Worm (Caenorhabditis elegans): ENCODE results near the gene Y46D2A.3.

Gene Y46D2A.3

DNA sequence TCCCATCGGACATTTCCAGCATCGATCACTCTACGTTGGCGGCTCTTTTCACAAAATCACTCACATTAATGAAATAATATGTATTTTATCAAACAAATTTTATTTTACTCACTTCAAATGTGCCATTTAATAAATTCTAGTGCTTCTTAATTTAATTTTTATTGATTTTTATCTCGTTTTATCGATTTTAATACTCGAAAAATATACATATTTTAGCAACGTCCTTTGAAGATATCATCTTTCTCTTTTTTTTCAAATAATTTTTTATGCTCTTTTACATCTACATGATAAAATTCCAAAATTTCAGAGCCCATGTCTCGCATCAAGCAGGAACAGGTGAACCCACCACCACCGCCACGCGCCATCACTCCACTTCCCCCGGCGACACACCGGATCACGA is 31.8 kb upstream of the Y46D2A.3 start, which contains the start of the genes lido-14 and bath-27:
Gene lido-14 (plus strand): TSS at position 301 of the 400 bp plus-strand sequence.
Gene bath-27 (plus strand): TSS at position 306 of the 400 bp plus-strand sequence.
- TF ChIP-seq klf-2 (GFP tag; conservative IDR thresholded peaks at IDR 0.05) (no peak), flt-1 (GFP tag; IDR thresholded peaks at IDR 0.05) (no peak), ref-1 (GFP tag; conservative IDR thresholded peaks at IDR 0.05) (no peak), med-1 (GFP tag; optimal IDR thresholded peaks at IDR 0.05; ENCODE audit: insufficient read depth) (no peak)

- TF ChIP-seq ref-1 (GFP tag; conservative IDR thresholded peaks at IDR 0.05) (no peak), ztf-23 (GFP tag; IDR thresholded peaks at IDR 0.05) (no peak), T22C8.4 (GFP tag; IDR thresholded peaks at IDR 0.05) (no peak), med-1 (GFP tag; optimal IDR thresholded peaks at IDR 0.05; ENCODE audit: insufficient read depth) (no peak)
Measured at ce11 chrII:3349820-3350291, 22.9 kb upstream of the Y46D2A.3 start, which contains the start of gene F14D2.8. TSS of gene F14D2.8 (minus strand) at chrII:3349870.

DNA sequence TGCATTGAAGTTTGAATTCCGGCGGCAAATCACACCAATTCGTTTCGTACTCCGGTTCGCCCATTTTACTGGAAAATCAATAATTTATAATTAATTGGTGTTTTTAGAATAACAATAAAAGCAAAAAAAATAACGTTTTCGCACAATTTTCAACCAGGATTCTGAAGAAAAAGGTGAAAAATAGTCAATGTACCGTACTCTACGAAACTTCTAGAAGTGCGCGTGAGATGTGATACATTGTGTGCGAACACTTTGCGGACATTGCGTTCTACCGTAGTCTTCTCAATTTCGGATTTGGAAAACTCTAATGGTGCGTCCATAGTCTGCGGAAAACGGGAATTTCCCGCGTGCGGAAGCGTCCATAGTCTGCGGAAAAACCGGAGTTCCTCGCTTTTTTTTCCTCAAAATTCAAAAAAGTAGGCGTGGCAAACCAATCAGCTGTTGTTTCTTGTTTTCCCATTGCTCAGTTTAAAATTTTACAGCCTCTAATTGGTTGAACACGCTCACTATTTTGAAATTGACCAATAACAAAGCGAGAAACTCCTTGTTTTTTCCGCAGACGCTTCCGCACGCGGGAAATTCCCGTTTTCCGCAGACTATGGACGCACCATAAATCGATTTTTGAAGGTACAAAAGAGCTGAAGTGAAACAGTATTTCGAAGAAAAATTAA is 21.1 kb upstream of the Y46D2A.3 start, which contains the start of the genes F14D2.14 and bath-29:
Gene F14D2.14 (minus strand): TSS at position 51 of the 671 bp plus-strand sequence.
Gene bath-29 (plus strand): TSS at position 621 of the 671 bp plus-strand sequence.
- TF ChIP-seq klf-2 (GFP tag; conservative IDR thresholded peaks at IDR 0.05) (no peak), ztf-29 (GFP tag; IDR thresholded peaks at IDR 0.05) (no peak), flt-1 (GFP tag; IDR thresholded peaks at IDR 0.05) (no peak), ztf-23 (GFP tag; IDR thresholded peaks at IDR 0.05) (no peak), ref-1 (GFP tag; conservative IDR thresholded peaks at IDR 0.05) (no peak), T22C8.4 (GFP tag; IDR thresholded peaks at IDR 0.05) (no peak), cog-1 (tag; optimal IDR thresholded peaks at IDR 0.05) (no peak), tab-1 (GFP tag; IDR thresholded peaks at IDR 0.05) (no peak), med-1 (GFP tag; optimal IDR thresholded peaks at IDR 0.05; ENCODE audit: insufficient read depth) (no peak)

DNA sequence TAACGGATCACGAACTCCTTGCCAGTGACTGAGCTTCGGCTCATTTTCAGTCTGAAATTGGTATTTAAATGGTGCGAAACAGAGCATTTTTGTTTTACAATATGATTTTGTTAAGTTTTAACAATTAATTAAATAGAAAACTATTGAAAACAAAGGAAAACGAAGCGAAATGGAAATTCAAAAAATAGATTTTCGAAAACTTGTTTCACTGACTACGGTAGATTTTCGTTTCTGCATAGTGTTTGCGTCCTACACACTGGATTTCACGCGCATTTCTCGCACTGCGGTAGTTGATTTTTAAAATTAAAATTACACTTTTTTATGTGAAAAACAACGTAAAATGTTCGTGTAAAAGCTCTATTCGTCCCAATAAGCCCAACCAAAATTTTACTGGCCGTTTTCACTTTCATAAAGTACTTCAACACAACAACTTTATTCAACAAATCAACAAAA is 19.4 kb upstream of the Y46D2A.3 start, which contains the start of gene bath-30:
Gene bath-30 (minus strand): TSS at position 51 of the 453 bp plus-strand sequence.
- TF ChIP-seq med-1 (GFP tag; optimal IDR thresholded peaks at IDR 0.05; ENCODE audit: insufficient read depth) (no peak), ref-1 (GFP tag; conservative IDR thresholded peaks at IDR 0.05) (no peak), ztf-29 (GFP tag; IDR thresholded peaks at IDR 0.05) (no peak), tab-1 (GFP tag; IDR thresholded peaks at IDR 0.05) (no peak), klf-2 (GFP tag; conservative IDR thresholded peaks at IDR 0.05) (no peak), flt-1 (GFP tag; IDR thresholded peaks at IDR 0.05) (no peak), cog-1 (tag; optimal IDR thresholded peaks at IDR 0.05) (no peak), T22C8.4 (GFP tag; IDR thresholded peaks at IDR 0.05) (no peak), ztf-23 (GFP tag; IDR thresholded peaks at IDR 0.05) (no peak)

DNA sequence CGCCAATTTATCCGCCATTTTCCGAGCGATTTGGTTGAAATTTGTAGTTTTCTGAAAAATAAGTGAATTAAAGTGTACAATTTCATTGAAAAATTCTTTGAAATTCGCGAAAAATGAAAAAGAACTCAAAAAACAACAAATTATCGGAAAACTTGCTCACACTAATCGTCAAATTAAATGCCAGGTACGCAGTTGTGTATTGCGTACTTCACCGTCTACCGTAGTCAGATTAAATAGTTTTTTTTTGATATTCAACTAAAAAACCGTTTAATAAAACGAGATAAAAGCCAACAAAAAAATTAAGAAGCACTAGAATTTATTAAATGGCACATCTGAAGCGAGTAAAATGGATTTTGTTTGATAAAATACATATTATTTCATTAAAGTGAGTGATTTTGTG is 17.9 kb upstream of the Y46D2A.3 start, which contains the start of gene bath-28:
Gene bath-28 (minus strand): TSS at position 51 of the 400 bp plus-strand sequence.
- TF ChIP-seq ztf-23 (GFP tag; IDR thresholded peaks at IDR 0.05) (no peak), med-1 (GFP tag; optimal IDR thresholded peaks at IDR 0.05; ENCODE audit: insufficient read depth) (no peak), flt-1 (GFP tag; IDR thresholded peaks at IDR 0.05) (no peak), T22C8.4 (GFP tag; IDR thresholded peaks at IDR 0.05) (no peak)

- TF ChIP-seq tab-1 (GFP tag; IDR thresholded peaks at IDR 0.05) (no peak), T22C8.4 (GFP tag; IDR thresholded peaks at IDR 0.05) (0 out of 2 replicates have a peak, but pooled peaks have one; percentile 34)
Measured at ce11 chrII:3343714-3344113, 16.7 kb upstream of the Y46D2A.3 start, which contains the start of gene F14D2.15. TSS of gene F14D2.15 (minus strand) at chrII:3343814.

- no peak for TF ChIP-seq ztf-23 (GFP tag; IDR thresholded peaks at IDR 0.05)
- no peak for TF ChIP-seq klf-2 (GFP tag; conservative IDR thresholded peaks at IDR 0.05)
- no peak for TF ChIP-seq T22C8.4 (GFP tag; IDR thresholded peaks at IDR 0.05)
- no peak for TF ChIP-seq tab-1 (GFP tag; IDR thresholded peaks at IDR 0.05)
- no peak for TF ChIP-seq ref-1 (GFP tag; conservative IDR thresholded peaks at IDR 0.05)
- TF ChIP-seq med-1 (GFP tag; optimal IDR thresholded peaks at IDR 0.05; ENCODE audit: insufficient read depth): no peak
- no peak for TF ChIP-seq flt-1 (GFP tag; IDR thresholded peaks at IDR 0.05)
- TF ChIP-seq ztf-29 (GFP tag; IDR thresholded peaks at IDR 0.05): no peak
- no peak for TF ChIP-seq cog-1 (tag; optimal IDR thresholded peaks at IDR 0.05)
Measured at ce11 chrII:3341989-3342388, 15.0 kb upstream of the Y46D2A.3 start, which contains the start of gene F14D2.11. TSS of gene F14D2.11 (minus strand) at chrII:3342089.

DNA sequence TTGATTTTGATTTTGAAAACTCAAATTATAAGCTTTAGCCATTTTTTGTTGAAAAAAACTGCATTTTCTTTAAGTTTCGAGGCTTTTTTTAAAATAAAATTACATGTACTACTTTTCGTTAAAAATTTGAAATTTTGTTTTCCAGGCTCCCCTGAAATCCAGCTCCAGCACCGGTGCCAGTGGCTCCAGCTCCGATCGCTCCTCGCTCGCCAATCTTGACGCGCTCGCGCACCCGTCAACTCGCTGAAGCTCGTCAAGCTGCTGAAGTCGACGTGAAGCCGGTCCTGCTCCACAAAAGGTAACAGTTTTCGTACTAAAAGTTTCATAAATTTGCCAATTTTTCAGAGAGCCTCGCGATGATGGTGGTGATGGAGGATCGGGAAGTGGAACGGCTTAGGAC is 13.8 kb upstream of the Y46D2A.3 start:
- no peak for TF ChIP-seq med-1 (GFP tag; optimal IDR thresholded peaks at IDR 0.05; ENCODE audit: insufficient read depth)
- no peak for TF ChIP-seq ztf-23 (GFP tag; IDR thresholded peaks at IDR 0.05)
- TF ChIP-seq cog-1 (tag; optimal IDR thresholded peaks at IDR 0.05): no peak
- no peak for TF ChIP-seq ztf-29 (GFP tag; IDR thresholded peaks at IDR 0.05)
- TF ChIP-seq klf-2 (GFP tag; conservative IDR thresholded peaks at IDR 0.05): no peak
- TF ChIP-seq ref-1 (GFP tag; conservative IDR thresholded peaks at IDR 0.05): no peak
- TF ChIP-seq tab-1 (GFP tag; IDR thresholded peaks at IDR 0.05): no peak
- no peak for TF ChIP-seq flt-1 (GFP tag; IDR thresholded peaks at IDR 0.05)
- no peak for TF ChIP-seq T22C8.4 (GFP tag; IDR thresholded peaks at IDR 0.05)

ce11 chrII:3340251-3340650 is 13.2 kb upstream of the Y46D2A.3 start, which contains the start of gene F14D2.5:
TSS of gene F14D2.5 (plus strand) at chrII:3340551.
- no peak for TF ChIP-seq cog-1 (tag; optimal IDR thresholded peaks at IDR 0.05)
- TF ChIP-seq ztf-29 (GFP tag; IDR thresholded peaks at IDR 0.05): no peak
- no peak for TF ChIP-seq tab-1 (GFP tag; IDR thresholded peaks at IDR 0.05)
- TF ChIP-seq T22C8.4 (GFP tag; IDR thresholded peaks at IDR 0.05): peak; percentile 14; the same call in 1 of the 2 replicates
- no peak for TF ChIP-seq klf-2 (GFP tag; conservative IDR thresholded peaks at IDR 0.05)
- TF ChIP-seq ref-1 (GFP tag; conservative IDR thresholded peaks at IDR 0.05): no peak
- no peak for TF ChIP-seq med-1 (GFP tag; optimal IDR thresholded peaks at IDR 0.05; ENCODE audit: insufficient read depth)
- no peak for TF ChIP-seq flt-1 (GFP tag; IDR thresholded peaks at IDR 0.05)

DNA sequence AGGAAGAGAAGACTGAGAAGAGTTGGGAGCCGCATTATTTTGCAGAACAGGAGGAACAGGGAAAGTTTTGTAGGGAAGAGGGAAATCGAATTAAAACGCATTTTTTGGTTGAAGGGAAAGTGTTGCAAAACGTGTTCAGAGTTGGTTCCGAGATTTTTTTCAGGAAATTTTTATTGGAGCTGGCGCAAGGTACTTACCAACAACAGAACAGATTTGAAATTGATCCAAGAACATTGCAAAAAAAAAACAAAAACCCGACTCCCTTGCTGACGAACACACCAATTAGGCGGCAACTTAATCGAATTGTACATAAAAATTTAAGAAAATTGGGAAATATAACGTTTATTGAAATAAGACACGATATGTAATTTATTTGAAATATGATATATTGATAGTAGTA is 11.6 kb upstream of the Y46D2A.3 start, which contains the start of gene F14D2.7:
Gene F14D2.7 (minus strand): TSS at position 101 of the 400 bp plus-strand sequence.
- TF ChIP-seq med-1 (GFP tag; optimal IDR thresholded peaks at IDR 0.05; ENCODE audit: insufficient read depth): no peak
- TF ChIP-seq ref-1 (GFP tag; conservative IDR thresholded peaks at IDR 0.05): no peak
- TF ChIP-seq tab-1 (GFP tag; IDR thresholded peaks at IDR 0.05): no peak
- no peak for TF ChIP-seq ztf-23 (GFP tag; IDR thresholded peaks at IDR 0.05)
- TF ChIP-seq klf-2 (GFP tag; conservative IDR thresholded peaks at IDR 0.05): no peak
- TF ChIP-seq ztf-29 (GFP tag; IDR thresholded peaks at IDR 0.05): no peak
- no peak for TF ChIP-seq cog-1 (tag; optimal IDR thresholded peaks at IDR 0.05)
- TF ChIP-seq T22C8.4 (GFP tag; IDR thresholded peaks at IDR 0.05): no peak
- TF ChIP-seq flt-1 (GFP tag; IDR thresholded peaks at IDR 0.05): no peak

Data from whole organism, midembryonic.